Fruit fly (Drosophila melanogaster) S2 (cell line): ENCODE results near the gene pyd3.

ENCODE experiments used
- CG8478 ChIP-seq: fragments of >200 bp; optimal IDR thresholded peaks from 2 replicates; lab custom pipeline; 2018
- CTCF ChIP-seq, 2 experiments: fragments of >200 bp; optimal IDR thresholded peaks; 2 replicates each; lab custom pipeline; 2018

- no peak for TF ChIP-seq CG8478
- TF ChIP-seq CTCF (optimal IDR thresholded peaks at IDR 0.05; lab: Kevin White, UChicago) = peak; percentile 39 to 49
These were observed 29.7 kb upstream of the pyd3 start for dm6 chr3R:7779620-7780019.
